Fruit fly (Drosophila melanogaster): ENCODE measurements around the gene pbl.

pbl gene

DNA sequence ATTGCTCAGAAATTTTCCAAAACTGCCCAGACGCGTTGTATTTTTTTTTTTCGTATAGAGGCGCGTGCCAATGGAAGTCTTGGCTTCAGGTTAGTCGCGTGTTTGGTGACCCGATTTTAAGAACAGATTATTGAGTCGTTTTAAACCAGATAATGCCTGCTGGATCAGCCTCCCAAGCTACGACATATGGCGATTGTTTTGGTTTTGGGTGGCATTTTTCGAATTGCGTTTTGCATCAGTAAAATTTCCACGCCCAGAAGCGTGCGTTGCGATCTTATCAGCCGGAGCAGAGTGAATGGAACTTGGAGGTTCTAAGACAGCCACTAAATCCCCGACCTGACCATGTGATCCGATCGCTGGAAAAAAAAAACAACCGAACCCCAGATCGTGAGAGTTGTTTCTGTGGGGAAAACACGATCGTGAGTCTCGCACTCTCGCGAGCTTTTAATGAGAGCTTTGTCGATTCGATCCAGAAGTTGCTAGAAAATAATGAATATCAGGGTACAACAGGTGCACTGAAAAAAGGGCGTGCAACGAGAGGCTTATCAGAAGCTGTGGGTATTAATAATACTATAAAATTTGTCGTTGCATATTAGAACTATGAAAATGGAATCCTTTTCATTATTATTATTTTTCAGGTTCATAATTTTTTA lies 46.5 kb downstream of the pbl start:
- no peak for TF ChIP-seq CG33017 (tag; optimal IDR thresholded peaks at IDR 0.05)
- TF ChIP-seq cic (GFP tag; optimal IDR thresholded peaks at IDR 0.05), result peak; percentile 86
- TF ChIP-seq Mnt (GFP tag; optimal IDR thresholded peaks at IDR 0.05), result peak; percentile 67
- no peak for TF ChIP-seq Clk (GFP tag; optimal IDR thresholded peaks at IDR 0.05)
- peak; percentile 94 for TF ChIP-seq kay (GFP tag; ENCODE audit: borderline replicate concordance)

DNA sequence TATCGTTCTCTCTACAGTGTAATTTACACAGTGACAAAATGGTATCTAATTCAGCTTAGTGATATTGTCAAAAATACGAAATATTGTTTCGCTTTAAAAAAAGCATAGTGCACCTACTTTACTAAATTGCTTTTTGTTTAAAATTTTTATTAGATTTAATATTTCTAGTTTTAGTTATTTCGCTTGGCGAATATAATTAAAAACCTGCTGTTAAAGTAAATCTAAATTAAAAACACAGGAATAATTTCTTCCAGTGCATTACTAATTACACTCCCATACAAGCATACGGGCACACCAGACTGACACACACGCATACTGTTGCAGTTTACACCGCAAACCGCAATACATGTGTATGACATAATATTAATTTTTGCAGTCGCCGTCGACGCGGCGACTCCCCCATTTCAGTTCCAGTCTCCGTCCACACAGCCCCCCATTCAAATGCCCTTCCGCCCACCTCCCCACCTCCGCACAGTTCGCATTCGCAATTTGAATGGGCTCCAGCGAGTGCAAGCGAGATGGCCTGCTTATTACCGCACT lies 47.9 kb downstream of the pbl start:
- TF ChIP-seq CG33017 (tag; optimal IDR thresholded peaks at IDR 0.05), result peak; percentile 92
- TF ChIP-seq kay (GFP tag; ENCODE audit: borderline replicate concordance), result peak; percentile 97
- peak; percentile 86 for TF ChIP-seq CG5204 (GFP tag; optimal IDR thresholded peaks at IDR 0.05)
- peak; percentile 99 for TF ChIP-seq tj (GFP tag; optimal IDR thresholded peaks at IDR 0.05)
- TF ChIP-seq Hr96 (GFP tag; optimal IDR thresholded peaks at IDR 0.05), result peak; percentile 56
- peak; percentile 88 for TF ChIP-seq CG12768 (GFP tag; optimal IDR thresholded peaks at IDR 0.05)
- peak; percentile 84 for TF ChIP-seq toe (GFP tag; optimal IDR thresholded peaks at IDR 0.05)
- no peak for TF ChIP-seq cnc (optimal IDR thresholded peaks at IDR 0.05)
- TF ChIP-seq Clk (GFP tag; optimal IDR thresholded peaks at IDR 0.05), result peak; percentile 80
- peak; percentile 68 for TF ChIP-seq CG1620 (GFP tag; optimal IDR thresholded peaks at IDR 0.05)
- TF ChIP-seq CG7045 (GFP tag; optimal IDR thresholded peaks at IDR 0.05), result peak; percentile 95
- peak; percentile 81 for TF ChIP-seq Crg-1 (GFP tag; optimal IDR thresholded peaks at IDR 0.05)
- peak; percentile 93 for TF ChIP-seq CG11617 (GFP tag; optimal IDR thresholded peaks at IDR 0.05)
- TF ChIP-seq pad (GFP tag; optimal IDR thresholded peaks at IDR 0.05), result peak; percentile 87
- peak; percentile 93 for TF ChIP-seq bab1 (GFP tag; optimal IDR thresholded peaks at IDR 0.05)
- peak; percentile 93 for TF ChIP-seq CG7101 (tag; optimal IDR thresholded peaks at IDR 0.05)
- peak; percentile 87 for TF ChIP-seq CG14711 (tag; optimal IDR thresholded peaks at IDR 0.05)
- peak; percentile 56 for TF ChIP-seq Mnt (GFP tag; optimal IDR thresholded peaks at IDR 0.05)
- TF ChIP-seq ovo (GFP tag; optimal IDR thresholded peaks at IDR 0.05), result peak; percentile 45
- TF ChIP-seq cic (GFP tag; optimal IDR thresholded peaks at IDR 0.05), result peak; percentile 97

- no peak for TF ChIP-seq CG33017 (tag; optimal IDR thresholded peaks at IDR 0.05)
- TF ChIP-seq ovo (GFP tag; optimal IDR thresholded peaks at IDR 0.05), result peak; percentile 45
- TF ChIP-seq Crg-1 (GFP tag; optimal IDR thresholded peaks at IDR 0.05), result no peak
- TF ChIP-seq tj (GFP tag; optimal IDR thresholded peaks at IDR 0.05), result peak; percentile 74
- no peak for TF ChIP-seq CG5204 (GFP tag; optimal IDR thresholded peaks at IDR 0.05)
Observed at dm6 chr3L:7863267-7863765, 48.4 kb downstream of the pbl start.

- TF ChIP-seq bab1 (GFP tag; optimal IDR thresholded peaks at IDR 0.05) (no peak), tj (GFP tag; optimal IDR thresholded peaks at IDR 0.05) (peak; percentile 97), Clk (GFP tag; optimal IDR thresholded peaks at IDR 0.05) (no peak), CG5204 (GFP tag; optimal IDR thresholded peaks at IDR 0.05) (no peak), pad (GFP tag; optimal IDR thresholded peaks at IDR 0.05) (peak; percentile 39), CG11617 (GFP tag; optimal IDR thresholded peaks at IDR 0.05) (no peak), ovo (GFP tag; optimal IDR thresholded peaks at IDR 0.05) (no peak), CG33017 (tag; optimal IDR thresholded peaks at IDR 0.05) (no peak), cic (GFP tag; optimal IDR thresholded peaks at IDR 0.05) (peak; percentile 95), CG7101 (tag; optimal IDR thresholded peaks at IDR 0.05) (no peak), kay (GFP tag; ENCODE audit: borderline replicate concordance) (peak; percentile 52), Mnt (GFP tag; optimal IDR thresholded peaks at IDR 0.05) (peak; percentile 76), CG12768 (GFP tag; optimal IDR thresholded peaks at IDR 0.05) (no peak)
Observed at dm6 chr3L:7862238-7863022, 49.3 kb downstream of the pbl start.

DNA sequence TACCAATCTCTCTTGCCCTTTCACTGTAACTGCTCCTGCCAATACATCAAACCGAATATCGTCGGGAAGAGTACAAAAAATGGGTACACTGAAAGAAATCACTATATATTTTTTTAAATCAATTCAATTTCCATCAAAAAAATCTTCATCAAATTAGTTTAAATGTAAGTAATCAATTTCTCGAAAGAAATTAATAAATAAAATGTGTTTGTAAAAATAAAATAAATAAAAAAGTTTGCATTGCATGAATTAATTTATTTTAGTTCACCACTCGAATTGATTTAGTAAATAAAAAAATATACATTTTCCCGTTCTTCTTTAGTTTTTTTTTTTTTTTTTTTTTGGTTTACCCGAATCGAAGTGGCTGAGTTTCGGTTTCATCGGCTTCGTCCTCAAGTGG lies 49.9 kb downstream of the pbl start:
- TF ChIP-seq Mnt (GFP tag; optimal IDR thresholded peaks at IDR 0.05), result no peak
- no peak for TF ChIP-seq pad (GFP tag; optimal IDR thresholded peaks at IDR 0.05)
- TF ChIP-seq CG7101 (tag; optimal IDR thresholded peaks at IDR 0.05), result peak; percentile 63
- TF ChIP-seq tj (GFP tag; optimal IDR thresholded peaks at IDR 0.05), result no peak
- no peak for TF ChIP-seq ovo (GFP tag; optimal IDR thresholded peaks at IDR 0.05)
- TF ChIP-seq kay (GFP tag; ENCODE audit: borderline replicate concordance), result peak; percentile 32
- TF ChIP-seq cic (GFP tag; optimal IDR thresholded peaks at IDR 0.05), result no peak
- no peak for TF ChIP-seq Clk (GFP tag; optimal IDR thresholded peaks at IDR 0.05)
- TF ChIP-seq CG14711 (tag; optimal IDR thresholded peaks at IDR 0.05), result peak; percentile 56
- TF ChIP-seq CG5204 (GFP tag; optimal IDR thresholded peaks at IDR 0.05), result no peak
- no peak for TF ChIP-seq toe (GFP tag; optimal IDR thresholded peaks at IDR 0.05)
- TF ChIP-seq Hr96 (GFP tag; optimal IDR thresholded peaks at IDR 0.05), result no peak
- peak; percentile 15 for TF ChIP-seq CG11617 (GFP tag; optimal IDR thresholded peaks at IDR 0.05)
- TF ChIP-seq CG33017 (tag; optimal IDR thresholded peaks at IDR 0.05), result no peak

All from whole organism, adult.